Fruit fly (Drosophila melanogaster) whole organism, embryonic: ENCODE measurements around the gene tHMG1.

ENCODE experiments used
- Adf1 ChIP-seq: fragments of 200-800 bp; sonication (Bioruptor generic); IDR thresholded peaks from 2 replicates; pipeline ENCODE4 v1.3.6; 2022; ENCODE audit warnings: missing biosample characterization, missing genetic modification characterization
- CG10147 ChIP-seq: fragments of 200-800 bp; sonication (Bioruptor generic); optimal IDR thresholded peaks from 2 replicates; lab custom pipeline; 2019; ENCODE audit warnings: missing biosample characterization, mild to moderate bottlenecking, missing genetic modification characterization, moderate library complexity
- CG10979 ChIP-seq: fragments of 200-800 bp; sonication (Bioruptor generic); optimal IDR thresholded peaks from 2 replicates; lab custom pipeline; 2018; ENCODE audit warnings: missing biosample characterization, mild to moderate bottlenecking, missing genetic modification characterization, moderate library complexity
- CG12299 ChIP-seq: fragments of 200-800 bp; sonication (Bioruptor generic); optimal IDR thresholded peaks from 2 replicates; lab custom pipeline; 2018; ENCODE audit warnings: missing biosample characterization, mild to moderate bottlenecking, missing genetic modification characterization
- CG12391 ChIP-seq: fragments of 200-800 bp; sonication (Bioruptor generic); optimal IDR thresholded peaks from 3 replicates; lab custom pipeline; 2018; ENCODE audit warnings: missing biosample characterization, mild to moderate bottlenecking, missing genetic modification characterization, moderate library complexity
- CG13296 ChIP-seq: fragments of 200-800 bp; sonication (Bioruptor generic); optimal IDR thresholded peaks from 3 replicates; lab custom pipeline; 2018; ENCODE audit warnings: missing biosample characterization, mild to moderate bottlenecking, missing genetic modification characterization
- CG13775 ChIP-seq: fragments of 200-800 bp; sonication (Bioruptor generic); optimal IDR thresholded peaks from 3 replicates; lab custom pipeline; 2017; ENCODE audit warnings: missing biosample characterization, mild to moderate bottlenecking, missing genetic modification characterization
- CG13894 ChIP-seq: fragments of 200-800 bp; sonication (Bioruptor generic); optimal IDR thresholded peaks from 3 replicates; lab custom pipeline; 2018; ENCODE audit warnings: missing biosample characterization, mild to moderate bottlenecking, missing genetic modification characterization, moderate library complexity
- CG14710 ChIP-seq: fragments of 200-800 bp; sonication (Bioruptor generic); optimal IDR thresholded peaks from 3 replicates; lab custom pipeline; 2019; ENCODE audit warnings: missing biosample characterization, mild to moderate bottlenecking, missing genetic modification characterization, moderate library complexity
- CG14965 ChIP-seq: fragments of 200-800 bp; sonication (Bioruptor generic); optimal IDR thresholded peaks from 2 replicates; lab custom pipeline; 2016; ENCODE audit warnings: missing biosample characterization, missing genetic modification characterization, borderline replicate concordance
- CG15011 ChIP-seq: fragments of 200-800 bp; sonication (Bioruptor generic); optimal IDR thresholded peaks from 3 replicates; lab custom pipeline; 2018; ENCODE audit warnings: missing biosample characterization, mild to moderate bottlenecking, missing genetic modification characterization
- CG1529 ChIP-seq: fragments of 200-800 bp; sonication (Bioruptor generic); optimal IDR thresholded peaks from 3 replicates; lab custom pipeline; 2018; ENCODE audit warnings: missing biosample characterization, missing genetic modification characterization
- CG1647 ChIP-seq: fragments of 200-800 bp; sonication (Bioruptor generic); optimal IDR thresholded peaks from 3 replicates; lab custom pipeline; 2016; ENCODE audit warnings: missing biosample characterization, missing genetic modification characterization
- CG16863 ChIP-seq: fragments of 200-800 bp; sonication (Bioruptor generic); optimal IDR thresholded peaks from 3 replicates; lab custom pipeline; 2016; ENCODE audit warnings: missing biosample characterization, missing genetic modification characterization
- CG17359 ChIP-seq: fragments of 200-800 bp; sonication (Bioruptor generic); optimal IDR thresholded peaks from 3 replicates; lab custom pipeline; 2018; ENCODE audit warnings: missing biosample characterization, mild to moderate bottlenecking, missing genetic modification characterization, moderate library complexity
- CG17361 ChIP-seq: fragments of 200-800 bp; sonication (Bioruptor generic); IDR thresholded peaks from 3 replicates; pipeline ENCODE4 v1.3.6; 2022; ENCODE audit warnings: missing biosample characterization, missing genetic modification characterization
- CG17829 ChIP-seq: fragments of 200-800 bp; optimal IDR thresholded peaks from 2 replicates; lab custom pipeline; 2019; ENCODE audit warnings: missing biosample characterization, mild to moderate bottlenecking, missing genetic modification characterization, moderate library complexity
- CG1792 ChIP-seq: fragments of 200-800 bp; sonication (Bioruptor generic); optimal IDR thresholded peaks from 2 replicates; lab custom pipeline; 2016; ENCODE audit warnings: missing biosample characterization, missing genetic modification characterization
- CG3838 ChIP-seq: fragments of 200-800 bp; sonication (Bioruptor generic); optimal IDR thresholded peaks from 3 replicates; lab custom pipeline; 2016; ENCODE audit warnings: missing biosample characterization, missing genetic modification characterization
- CG5953 ChIP-seq: fragments of 200-800 bp; sonication (Bioruptor generic); IDR thresholded peaks from 2 replicates; pipeline ENCODE4 v1.3.6; 2022; ENCODE audit warnings: missing biosample characterization, missing genetic modification characterization
- CG7372 ChIP-seq: fragments of 200-800 bp; sonication (Bioruptor generic); IDR thresholded peaks from 2 replicates; pipeline ENCODE4 v1.3.6; 2022; ENCODE audit warnings: missing biosample characterization, missing genetic modification characterization
- CG8478 ChIP-seq: fragments of >200 bp; optimal IDR thresholded peaks from 2 replicates; lab custom pipeline; 2018
- D19B ChIP-seq: fragments of 200-800 bp; sonication (Bioruptor generic); optimal IDR thresholded peaks from 2 replicates; lab custom pipeline; 2017; ENCODE audit warnings: missing biosample characterization, mild to moderate bottlenecking, missing genetic modification characterization
- Dbx ChIP-seq: fragments of 200-800 bp; sonication (Bioruptor generic); IDR thresholded peaks from 3 replicates; pipeline ENCODE4 v1.3.6; 2022; ENCODE audit warnings: missing biosample characterization, missing genetic modification characterization
- Fer2 ChIP-seq: fragments of 200-800 bp; sonication (Bioruptor generic); optimal IDR thresholded peaks from 2 replicates; lab custom pipeline; 2018; ENCODE audit warnings: missing biosample characterization, mild to moderate bottlenecking, missing genetic modification characterization, moderate library complexity
- Fer3 ChIP-seq: fragments of 200-800 bp; sonication (Bioruptor generic); optimal IDR thresholded peaks from 2 replicates; lab custom pipeline; 2018; ENCODE audit warnings: missing biosample characterization, mild to moderate bottlenecking, missing genetic modification characterization, moderate library complexity
- Hmr ChIP-seq: fragments of 200-800 bp; sonication (Bioruptor generic); optimal IDR thresholded peaks from 3 replicates; lab custom pipeline; 2017; ENCODE audit warnings: mild to moderate bottlenecking, missing biosample characterization, missing genetic modification reagents, missing genetic modification characterization
- Myb ChIP-seq: fragments of 200-800 bp; sonication (Bioruptor generic); optimal IDR thresholded peaks from 2 replicates; lab custom pipeline; 2016; ENCODE audit warnings: missing biosample characterization, missing genetic modification characterization
- Nf-YA ChIP-seq: fragments of 200-800 bp; sonication (Bioruptor generic); IDR thresholded peaks from 2 replicates; pipeline ENCODE4 v1.3.6; 2022; ENCODE audit warnings: missing biosample characterization, missing genetic modification characterization
- Rfx ChIP-seq: fragments of 200-800 bp; sonication (Bioruptor generic); IDR thresholded peaks from 2 replicates; pipeline ENCODE4 v1.3.6; 2022; ENCODE audit warnings: missing biosample characterization, missing genetic modification characterization
- Rx ChIP-seq: fragments of 200-800 bp; sonication (Bioruptor generic); IDR thresholded peaks from 2 replicates; pipeline ENCODE4 v1.3.6; 2022; ENCODE audit warnings: missing biosample characterization, missing genetic modification characterization
- Sox100B ChIP-seq: fragments of 200-800 bp; sonication (Bioruptor generic); optimal IDR thresholded peaks from 3 replicates; lab custom pipeline; 2018; ENCODE audit warnings: missing biosample characterization, mild to moderate bottlenecking, missing genetic modification characterization
- Ssrp ChIP-seq: fragments of 200-800 bp; sonication (Bioruptor generic); optimal IDR thresholded peaks from 2 replicates; lab custom pipeline; 2018; ENCODE audit warnings: missing biosample characterization, mild to moderate bottlenecking, missing genetic modification characterization, moderate library complexity
- Taf1 ChIP-seq: fragments of 200-800 bp; sonication (Bioruptor generic); IDR thresholded peaks from 2 replicates; pipeline ENCODE4 v1.3.6; 2022; ENCODE audit warnings: missing biosample characterization, missing genetic modification characterization
- ab ChIP-seq: fragments of 200-800 bp; sonication (Bioruptor generic); optimal IDR thresholded peaks from 2 replicates; lab custom pipeline; 2016; ENCODE audit warnings: missing biosample characterization, missing genetic modification characterization
- az2 ChIP-seq: fragments of 200-800 bp; sonication (Bioruptor generic); optimal IDR thresholded peaks from 3 replicates; lab custom pipeline; 2016; ENCODE audit warnings: missing biosample characterization, missing genetic modification characterization
- dan ChIP-seq: fragments of 200-800 bp; sonication (Bioruptor generic); IDR thresholded peaks from 2 replicates; pipeline ENCODE4 v1.3.6; 2022; ENCODE audit warnings: missing biosample characterization, missing genetic modification characterization
- disco-r ChIP-seq: fragments of 200-800 bp; sonication (Bioruptor generic); optimal IDR thresholded peaks from 2 replicates; lab custom pipeline; 2016; ENCODE audit warnings: missing biosample characterization, missing genetic modification characterization
- emc ChIP-seq: fragments of 200-800 bp; sonication (Bioruptor generic); optimal IDR thresholded peaks from 2 replicates; lab custom pipeline; 2016; ENCODE audit warnings: missing biosample characterization, missing genetic modification characterization
- ftz-f1 ChIP-seq: fragments of 200-800 bp; sonication (Bioruptor generic); optimal IDR thresholded peaks from 2 replicates; lab custom pipeline; 2016; ENCODE audit warnings: missing biosample characterization, missing genetic modification characterization
- inv ChIP-seq: fragments of 200-800 bp; sonication (Bioruptor generic); IDR thresholded peaks from 2 replicates; pipeline ENCODE4 v1.3.6; 2022; ENCODE audit warnings: missing biosample characterization, missing genetic modification characterization; ENCODE audit not compliant: partially characterized antibody
- lov ChIP-seq, 2 experiments: fragments of 200-800 bp in 1 of 2; fragments of >200 bp in 1 of 2; sonication (Bioruptor generic) in 1 of 2; IDR thresholded peaks in 1 of 2; optimal IDR thresholded peaks in 1 of 2; 2 replicates in 1 of 2; 3 replicates in 1 of 2; pipeline versions ENCODE4 v1.3.6 to Lab custom; 2017 to 2022; ENCODE audit warnings: missing biosample characterization in 1 of 2, missing genetic modification characterization in 1 of 2
- odd ChIP-seq: fragments of 200-800 bp; sonication (Bioruptor generic); optimal IDR thresholded peaks from 2 replicates; lab custom pipeline; 2017; ENCODE audit warnings: missing biosample characterization, mild to moderate bottlenecking, missing genetic modification characterization
- org-1 ChIP-seq: fragments of 200-800 bp; sonication (Bioruptor generic); optimal IDR thresholded peaks from 2 replicates; lab custom pipeline; 2017; ENCODE audit warnings: missing biosample characterization, missing genetic modification characterization
- peb ChIP-seq: fragments of 200-800 bp; sonication (Bioruptor generic); IDR thresholded peaks from 2 replicates; pipeline ENCODE4 v1.3.6; 2022; ENCODE audit warnings: missing biosample characterization, missing genetic modification characterization
- pfk ChIP-seq: fragments of 200-800 bp; sonication (Bioruptor generic); optimal IDR thresholded peaks from 2 replicates; lab custom pipeline; 2018; ENCODE audit warnings: missing biosample characterization, mild to moderate bottlenecking, missing genetic modification characterization, moderate library complexity
- repo ChIP-seq: fragments of 200-800 bp; sonication (Bioruptor generic); optimal IDR thresholded peaks from 2 replicates; lab custom pipeline; 2016; ENCODE audit warnings: missing biosample characterization, missing genetic modification characterization
- sisA ChIP-seq: fragments of 200-800 bp; sonication (Bioruptor generic); IDR thresholded peaks from 2 replicates; pipeline ENCODE4 v1.3.6; 2022; ENCODE audit warnings: missing biosample characterization, missing genetic modification characterization
- stc ChIP-seq: fragments of 200-800 bp; sonication (Bioruptor generic); IDR thresholded peaks from 2 replicates; pipeline ENCODE4 v1.3.6; 2022; ENCODE audit warnings: missing biosample characterization, missing genetic modification characterization
- wor ChIP-seq: fragments of 200-800 bp; sonication (Bioruptor generic); IDR thresholded peaks from 2 replicates; pipeline ENCODE4 v1.3.6; 2022; ENCODE audit warnings: missing biosample characterization, missing genetic modification characterization
- zfh2 ChIP-seq: fragments of 200-800 bp; sonication (Bioruptor generic); optimal IDR thresholded peaks from 2 replicates; lab custom pipeline; 2016; ENCODE audit warnings: missing biosample characterization, missing genetic modification characterization

tHMG1 gene

dm6 chr3R:22447874-22448254 is 43.8 kb upstream of the tHMG1 start, which contains the start of gene CG34376 (continued):
- peak; percentile 13; the same call in 1 of the 2 replicates for TF ChIP-seq CG7372 (GFP tag; lab: Robert Waterston, UW)
- TF ChIP-seq stc (GFP tag; lab: Robert Waterston, UW), result peak; percentile 23; the same call in 1 of the 2 replicates
- TF ChIP-seq sisA, result no peak; the same call in 1 of the 2 replicates
- no peak for TF ChIP-seq peb
- TF ChIP-seq Rfx (GFP tag; lab: Robert Waterston, UW), result peak; percentile 62
- no peak for TF ChIP-seq inv
- TF ChIP-seq CG8478 (lab: Kevin White, UChicago), result no peak
- no peak for TF ChIP-seq CG15011 (GFP tag; lab: Kevin White, UChicago)
- peak; percentile 50 for TF ChIP-seq Myb (GFP tag; lab: Kevin White, UChicago)
- TF ChIP-seq ftz-f1, result no peak
- TF ChIP-seq CG13894 (tag; lab: Kevin White, UChicago), result no peak
- peak; percentile 4 for TF ChIP-seq CG13296 (GFP tag; lab: Kevin White, UChicago)
- TF ChIP-seq D19B (GFP tag; lab: Kevin White, UChicago), result no peak
- no peak for TF ChIP-seq CG16863 (GFP tag; lab: Kevin White, UChicago)
- no peak for TF ChIP-seq Rx (GFP tag; lab: Robert Waterston, UW)
- peak; percentile 41 for TF ChIP-seq CG13775
- peak; percentile 30 for TF ChIP-seq CG17829 (tag; lab: Kevin White, UChicago)
- peak; percentile 5 for TF ChIP-seq az2
- TF ChIP-seq CG1792 (GFP tag; lab: Kevin White, UChicago), result no peak
- no peak for TF ChIP-seq repo (GFP tag; lab: Kevin White, UChicago)
- no peak for TF ChIP-seq CG12299 (tag; lab: Kevin White, UChicago)
- TF ChIP-seq pfk (GFP tag; lab: Kevin White, UChicago), result peak; percentile 25
- TF ChIP-seq Dbx (GFP tag; lab: Robert Waterston, UW), result peak; percentile 49; the same call in 1 of the 3 replicates
- TF ChIP-seq org-1 (GFP tag; lab: Kevin White, UChicago), result no peak
- TF ChIP-seq disco-r (GFP tag; lab: Kevin White, UChicago), result no peak
- no peak for TF ChIP-seq Sox100B (GFP tag; lab: Kevin White, UChicago)
- no peak for TF ChIP-seq CG5953 (GFP tag; lab: Robert Waterston, UW)
- no peak for TF ChIP-seq Fer3 (tag; lab: Kevin White, UChicago)
- no peak for TF ChIP-seq wor (GFP tag; lab: Robert Waterston, UW)
- no peak for TF ChIP-seq lov (optimal IDR thresholded peaks at IDR 0.05; lab: Kevin White, UChicago)
- TF ChIP-seq lov (GFP tag; IDR thresholded peaks at IDR 0.05; lab: Robert Waterston, UW), result 0 out of 3 replicates have a peak, but pooled peaks have one; percentile 45
- no peak for TF ChIP-seq Ssrp (tag; lab: Kevin White, UChicago)
- peak; percentile 28 for TF ChIP-seq zfh2
- no peak for TF ChIP-seq Taf1 (GFP tag; lab: Robert Waterston, UW)
- no peak for TF ChIP-seq CG17359 (tag; lab: Kevin White, UChicago)
- peak; percentile 1 for TF ChIP-seq CG1647 (GFP tag; lab: Kevin White, UChicago)
- peak; percentile 88 for TF ChIP-seq Adf1 (GFP tag; lab: Robert Waterston, UW)
- peak; percentile 69 for TF ChIP-seq CG12391
- TF ChIP-seq dan (GFP tag; lab: Robert Waterston, UW), result no peak
- TF ChIP-seq emc (GFP tag; lab: Kevin White, UChicago), result no peak
- TF ChIP-seq Fer2 (tag; lab: Kevin White, UChicago), result no peak
- TF ChIP-seq CG10979 (tag; lab: Kevin White, UChicago), result peak; percentile 2
- peak; percentile 14 for TF ChIP-seq CG3838 (GFP tag; lab: Kevin White, UChicago)
- no peak for TF ChIP-seq ab (GFP tag; lab: Kevin White, UChicago)
- peak; percentile 0 for TF ChIP-seq CG10147 (GFP tag; lab: Kevin White, UChicago)
- peak; percentile 44 for TF ChIP-seq Hmr (GFP tag; lab: Kevin White, UChicago)
- peak; percentile 72 for TF ChIP-seq CG14710
- peak; percentile 29 for TF ChIP-seq odd (GFP tag; lab: Kevin White, UChicago)
- no peak for TF ChIP-seq CG14965 (GFP tag; lab: Kevin White, UChicago)
- peak; percentile 22; the same call in 1 of the 2 replicates for TF ChIP-seq Nf-YA (GFP tag; lab: Robert Waterston, UW)
- peak; percentile 68; the same call in 1 of the 3 replicates for TF ChIP-seq CG17361 (GFP tag; lab: Robert Waterston, UW)
- TF ChIP-seq CG1529 (GFP tag; lab: Kevin White, UChicago), result no peak
